Fruit fly (Drosophila melanogaster): ENCODE results near the gene Tsp.

The Tsp gene

DNA sequence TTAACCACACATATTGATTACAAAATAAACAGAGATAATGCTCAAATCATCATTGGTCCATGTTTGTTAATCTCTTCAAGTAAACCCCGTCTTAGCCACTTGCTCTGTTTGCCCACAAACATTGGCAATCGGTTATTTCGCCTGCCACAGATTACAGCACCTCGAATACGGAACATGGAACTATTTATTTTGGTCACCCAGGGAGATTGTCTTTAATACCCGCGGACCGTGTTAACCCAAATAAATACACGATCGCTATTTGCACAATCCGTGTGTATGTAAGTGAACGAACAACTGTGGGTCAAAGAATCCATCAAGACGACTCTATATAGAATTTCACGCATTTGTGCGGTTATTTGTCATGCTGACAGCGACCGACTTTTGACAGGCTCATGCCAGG is 8.1 kb downstream of the Tsp start (continued):
- TF ChIP-seq CG10979 (tag; optimal IDR thresholded peaks at IDR 0.05) (peak; percentile 2), CG4617 (GFP tag; optimal IDR thresholded peaks at IDR 0.05; ENCODE audit: borderline replicate concordance) (no peak), da (GFP tag; optimal IDR thresholded peaks at IDR 0.05) (no peak), CG8765 (GFP tag; IDR thresholded peaks at IDR 0.05) (no peak), crol (GFP tag; IDR thresholded peaks at IDR 0.05) (no peak), ranshi (GFP tag; IDR thresholded peaks at IDR 0.05) (no peak), onecut (GFP tag; IDR thresholded peaks at IDR 0.05) (no peak), CG12219 (GFP tag; optimal IDR thresholded peaks at IDR 0.05) (peak; percentile 27), dimm (GFP tag; IDR thresholded peaks at IDR 0.05) (no peak), CG12299 (tag; optimal IDR thresholded peaks at IDR 0.05) (no peak), kah (GFP tag; optimal IDR thresholded peaks at IDR 0.05) (no peak), eyg (GFP tag; optimal IDR thresholded peaks at IDR 0.05) (no peak), Fer1 (GFP tag; optimal IDR thresholded peaks at IDR 0.05) (no peak), insv (GFP tag; optimal IDR thresholded peaks at IDR 0.05) (peak in 1 of 2 experiments; percentile 20), CG4328 (GFP tag; optimal IDR thresholded peaks at IDR 0.05) (no peak), Scr (GFP tag; IDR thresholded peaks at IDR 0.05; ENCODE audit: partially characterized antibody) (no peak), Dip3 (GFP tag; optimal IDR thresholded peaks at IDR 0.05) (no peak), CG1832 (GFP tag; optimal IDR thresholded peaks at IDR 0.05) (no peak), CG32767 (GFP tag; IDR thresholded peaks at IDR 0.05) (no peak), so (GFP tag; IDR thresholded peaks at IDR 0.05) (no peak; the same call in 2 of the 3 replicates), Stat92E (GFP tag; optimal IDR thresholded peaks at IDR 0.05) (no peak), sens (GFP tag) (peak; percentile 90), tx (GFP tag; optimal IDR thresholded peaks at IDR 0.05) (no peak), YL-1 (GFP tag; optimal IDR thresholded peaks at IDR 0.05) (no peak), Ets65A (GFP tag) (no peak), GATAe (GFP tag; conservative IDR thresholded peaks at IDR 0.05) (no peak), Camta (GFP tag; optimal IDR thresholded peaks at IDR 0.05) (peak; percentile 30), Dll (GFP tag; IDR thresholded peaks at IDR 0.05; ENCODE audit: partially characterized antibody) (no peak), ind (GFP tag; optimal IDR thresholded peaks at IDR 0.05) (no peak), CG11398 (GFP tag; optimal IDR thresholded peaks at IDR 0.05) (peak; percentile 60), gfzf (GFP tag; optimal IDR thresholded peaks at IDR 0.05) (no peak), twi (tag; optimal IDR thresholded peaks at IDR 0.05) (peak; percentile 43), shn (GFP tag; optimal IDR thresholded peaks at IDR 0.05) (no peak), CG12744 (GFP tag; optimal IDR thresholded peaks at IDR 0.05) (peak; percentile 40), tio (GFP tag; optimal IDR thresholded peaks at IDR 0.05) (peak; percentile 3), CG10959 (GFP tag; IDR thresholded peaks at IDR 0.05) (0 out of 2 replicates have a peak, but pooled peaks have one; percentile 7), Dp (GFP tag; optimal IDR thresholded peaks at IDR 0.05) (no peak), Vsx1 (GFP tag; optimal IDR thresholded peaks at IDR 0.05) (peak; percentile 7), CG9797 (GFP tag; optimal IDR thresholded peaks at IDR 0.05) (no peak), Asciz (GFP tag; optimal IDR thresholded peaks at IDR 0.05) (peak; percentile 36), CG17385 (GFP tag; optimal IDR thresholded peaks at IDR 0.05) (no peak), CG2875 (GFP tag; optimal IDR thresholded peaks at IDR 0.05) (peak; percentile 53), CG2712 (tag; optimal IDR thresholded peaks at IDR 0.05) (peak; percentile 36), CG12769 (tag; optimal IDR thresholded peaks at IDR 0.05) (peak; percentile 45), Hr51 (GFP tag; optimal IDR thresholded peaks at IDR 0.05) (peak in 1 of 2 experiments; percentile 15), CG4730 (GFP tag; IDR thresholded peaks at IDR 0.05) (no peak), Hr39 (optimal IDR thresholded peaks at IDR 0.05) (no peak), Jarid2 (GFP tag; optimal IDR thresholded peaks at IDR 0.05) (no peak), Elba2 (GFP tag; optimal IDR thresholded peaks at IDR 0.05) (no peak), CG2199 (GFP tag; IDR thresholded peaks at IDR 0.05) (no peak), stc (GFP tag; IDR thresholded peaks at IDR 0.05) (no peak), tgo (GFP tag; IDR thresholded peaks at IDR 0.05) (no peak)
